Fruit fly (Drosophila melanogaster) whole organism, embryonic: Measurements from ENCODE around the gene nAChRalpha1.

Source experiments
- BEAF-32 ChIP-seq: fragments of 200-800 bp; sonication (Bioruptor generic); optimal IDR thresholded peaks from 3 replicates; lab custom pipeline; 2017; ENCODE audit warnings: missing biosample characterization, missing genetic modification characterization, mild to moderate bottlenecking, moderate library complexity, missing genetic modification reagents
- CG10147 ChIP-seq: fragments of 200-800 bp; sonication (Bioruptor generic); optimal IDR thresholded peaks from 2 replicates; lab custom pipeline; 2019; ENCODE audit warnings: missing biosample characterization, mild to moderate bottlenecking, missing genetic modification characterization, moderate library complexity
- CG11504 ChIP-seq: fragments of 200-800 bp; sonication (Bioruptor generic); optimal IDR thresholded peaks from 3 replicates; lab custom pipeline; 2019; ENCODE audit warnings: missing biosample characterization, mild to moderate bottlenecking, missing genetic modification characterization, moderate library complexity
- CG12299 ChIP-seq: fragments of 200-800 bp; sonication (Bioruptor generic); optimal IDR thresholded peaks from 2 replicates; lab custom pipeline; 2018; ENCODE audit warnings: missing biosample characterization, mild to moderate bottlenecking, missing genetic modification characterization
- CG12769 ChIP-seq: fragments of 200-800 bp; sonication (Bioruptor generic); optimal IDR thresholded peaks from 2 replicates; lab custom pipeline; 2019; ENCODE audit warnings: missing biosample characterization, mild to moderate bottlenecking, missing genetic modification characterization, moderate library complexity
- CG13296 ChIP-seq: fragments of 200-800 bp; sonication (Bioruptor generic); optimal IDR thresholded peaks from 3 replicates; lab custom pipeline; 2018; ENCODE audit warnings: missing biosample characterization, mild to moderate bottlenecking, missing genetic modification characterization
- CG13894 ChIP-seq: fragments of 200-800 bp; sonication (Bioruptor generic); optimal IDR thresholded peaks from 3 replicates; lab custom pipeline; 2018; ENCODE audit warnings: missing biosample characterization, mild to moderate bottlenecking, missing genetic modification characterization, moderate library complexity
- CG15269 ChIP-seq: fragments of 200-800 bp; sonication (Bioruptor generic); optimal IDR thresholded peaks from 2 replicates; lab custom pipeline; 2018; ENCODE audit warnings: missing biosample characterization, mild to moderate bottlenecking, missing genetic modification characterization, moderate library complexity
- CG15479 ChIP-seq: fragments of 200-800 bp; sonication (Bioruptor generic); optimal IDR thresholded peaks from 3 replicates; lab custom pipeline; 2019; ENCODE audit warnings: missing biosample characterization, mild to moderate bottlenecking, missing genetic modification characterization, moderate library complexity
- CG18599 ChIP-seq: fragments of 200-800 bp; sonication (Bioruptor generic); optimal IDR thresholded peaks from 3 replicates; lab custom pipeline; 2017; ENCODE audit warnings: missing biosample characterization, missing genetic modification characterization, mild to moderate bottlenecking, moderate library complexity, missing genetic modification reagents
- CG2120 ChIP-seq: fragments of 200-800 bp; sonication (Bioruptor generic); optimal IDR thresholded peaks from 3 replicates; lab custom pipeline; 2016; ENCODE audit warnings: missing biosample characterization, missing genetic modification characterization
- CG2199 ChIP-seq: fragments of 200-800 bp; sonication (Bioruptor generic); IDR thresholded peaks from 3 replicates; pipeline ENCODE4 v1.3.6; 2022; ENCODE audit warnings: missing biosample characterization, missing genetic modification characterization
- CG34376 ChIP-seq: fragments of 200-800 bp; sonication (Bioruptor generic); optimal IDR thresholded peaks from 2 replicates; lab custom pipeline; 2018; ENCODE audit warnings: missing biosample characterization, mild to moderate bottlenecking, missing genetic modification characterization
- CG4360 ChIP-seq: fragments of 200-800 bp; sonication (Bioruptor generic); IDR thresholded peaks from 2 replicates; pipeline ENCODE4 v1.3.6; 2022; ENCODE audit warnings: missing biosample characterization, missing genetic modification characterization
- CG4854 ChIP-seq: fragments of 200-800 bp; sonication (Bioruptor generic); optimal IDR thresholded peaks from 2 replicates; lab custom pipeline; 2016; ENCODE audit warnings: missing biosample characterization, missing genetic modification characterization, inconsistent platforms
- CG6272 ChIP-seq: fragments of 200-800 bp; sonication (Bioruptor generic); IDR thresholded peaks from 2 replicates; pipeline ENCODE4 v1.3.6; 2022; ENCODE audit warnings: missing biosample characterization, missing genetic modification characterization
- CG6854 ChIP-seq: fragments of 200-800 bp; sonication (Bioruptor generic); optimal IDR thresholded peaks from 3 replicates; lab custom pipeline; 2017; ENCODE audit warnings: missing biosample characterization, mild to moderate bottlenecking, missing genetic modification characterization
- CG7839 ChIP-seq: fragments of 200-800 bp; sonication (Bioruptor generic); optimal IDR thresholded peaks from 3 replicates; lab custom pipeline; 2018; ENCODE audit warnings: missing biosample characterization, mild to moderate bottlenecking, missing genetic modification characterization, moderate library complexity
- D ChIP-seq, 2 experiments: fragments of 200-800 bp in 1 of 2; fragments of >200 bp in 1 of 2; sonication (Bioruptor generic) in 1 of 2; optimal IDR thresholded peaks; 2 replicates in 1 of 2; 3 replicates in 1 of 2; lab custom pipeline; 2017; ENCODE audit warnings: mild to moderate bottlenecking in 1 of 2, missing biosample characterization in 1 of 2, missing genetic modification characterization in 1 of 2, missing genetic modification reagents in 1 of 2
- Dip2 ChIP-seq: fragments of 200-800 bp; sonication (Bioruptor generic); IDR thresholded peaks from 2 replicates; pipeline ENCODE4 v1.3.6; 2022; ENCODE audit warnings: missing biosample characterization, missing genetic modification characterization
- HHEX ChIP-seq: fragments of 200-800 bp; sonication (Bioruptor generic); optimal IDR thresholded peaks from 3 replicates; lab custom pipeline; 2017; ENCODE audit warnings: missing biosample characterization, mild to moderate bottlenecking, missing genetic modification characterization, missing genetic modification reagents
- Hmr ChIP-seq: fragments of 200-800 bp; sonication (Bioruptor generic); optimal IDR thresholded peaks from 3 replicates; lab custom pipeline; 2017; ENCODE audit warnings: mild to moderate bottlenecking, missing biosample characterization, missing genetic modification reagents, missing genetic modification characterization
- Lim3 ChIP-seq: fragments of 200-800 bp; sonication (Bioruptor generic); IDR thresholded peaks from 2 replicates; pipeline ENCODE4 v1.3.6; 2022; ENCODE audit warnings: missing biosample characterization, missing genetic modification characterization
- MTF-1 ChIP-seq: fragments of 200-800 bp; sonication (Bioruptor generic); optimal IDR thresholded peaks from 2 replicates; lab custom pipeline; 2018; ENCODE audit warnings: missing biosample characterization, mild to moderate bottlenecking, missing genetic modification characterization, borderline replicate concordance
- Med ChIP-seq: fragments of 200-800 bp; sonication (Bioruptor generic); peaks from one replicate; lab custom pipeline; 2016; ENCODE audit warnings: missing biosample characterization, missing genetic modification characterization, mild to moderate bottlenecking, inconsistent platforms, moderate library complexity
- NK7.1 ChIP-seq: fragments of 200-800 bp; sonication (Bioruptor generic); optimal IDR thresholded peaks from 3 replicates; lab custom pipeline; 2016; ENCODE audit warnings: missing biosample characterization, missing genetic modification characterization
- Ptx1 ChIP-seq: fragments of 200-800 bp; sonication (Bioruptor generic); IDR thresholded peaks from 2 replicates; pipeline ENCODE4 v1.3.6; 2022; ENCODE audit warnings: missing biosample characterization, missing genetic modification characterization
- Rfx ChIP-seq: fragments of 200-800 bp; sonication (Bioruptor generic); IDR thresholded peaks from 2 replicates; pipeline ENCODE4 v1.3.6; 2022; ENCODE audit warnings: missing biosample characterization, missing genetic modification characterization
- ab ChIP-seq: fragments of 200-800 bp; sonication (Bioruptor generic); optimal IDR thresholded peaks from 2 replicates; lab custom pipeline; 2016; ENCODE audit warnings: missing biosample characterization, missing genetic modification characterization
- aop ChIP-seq: fragments of 200-800 bp; sonication (Bioruptor generic); IDR thresholded peaks from 2 replicates; pipeline ENCODE4 v1.3.6; 2022; ENCODE audit warnings: missing biosample characterization, missing genetic modification characterization
- ap ChIP-seq: fragments of 200-800 bp; sonication (Bioruptor generic); IDR thresholded peaks from 2 replicates; pipeline ENCODE4 v1.3.6; 2022; ENCODE audit warnings: missing biosample characterization, missing genetic modification characterization
- ase ChIP-seq: fragments of 200-800 bp; sonication (Bioruptor generic); IDR thresholded peaks from 3 replicates; pipeline ENCODE4 v1.3.6; 2022; ENCODE audit warnings: missing biosample characterization, missing genetic modification characterization
- dpn ChIP-seq, 2 experiments: fragments of 200-800 bp; sonication (Bioruptor generic); optimal IDR thresholded peaks; 3 replicates each; lab custom pipeline; 2016; ENCODE audit warnings: missing biosample characterization in 2 of 2, missing genetic modification characterization in 2 of 2
- fru ChIP-seq: fragments of >200 bp; optimal IDR thresholded peaks from 2 replicates; lab custom pipeline; 2017
- grau ChIP-seq: fragments of 200-800 bp; optimal IDR thresholded peaks from 3 replicates; lab custom pipeline; 2019; ENCODE audit warnings: missing biosample characterization, mild to moderate bottlenecking, missing genetic modification characterization, moderate library complexity
- org-1 ChIP-seq: fragments of 200-800 bp; sonication (Bioruptor generic); optimal IDR thresholded peaks from 2 replicates; lab custom pipeline; 2017; ENCODE audit warnings: missing biosample characterization, missing genetic modification characterization
- repo ChIP-seq: fragments of 200-800 bp; sonication (Bioruptor generic); optimal IDR thresholded peaks from 2 replicates; lab custom pipeline; 2016; ENCODE audit warnings: missing biosample characterization, missing genetic modification characterization
- row ChIP-seq: fragments of 200-800 bp; sonication (Bioruptor generic); IDR thresholded peaks from 3 replicates; pipeline ENCODE4 v1.3.6; 2022; ENCODE audit warnings: missing biosample characterization, missing genetic modification characterization
- scrt ChIP-seq: fragments of 200-800 bp; sonication (Bioruptor generic); optimal IDR thresholded peaks from 2 replicates; lab custom pipeline; 2018; ENCODE audit warnings: missing biosample characterization, mild to moderate bottlenecking, missing genetic modification characterization, moderate library complexity
- sim ChIP-seq: fragments of 200-800 bp; sonication (Bioruptor generic); IDR thresholded peaks from 2 replicates; pipeline ENCODE4 v1.3.6; 2022; ENCODE audit warnings: missing biosample characterization, missing genetic modification characterization
- sob ChIP-seq: fragments of 200-800 bp; sonication (Bioruptor generic); IDR thresholded peaks from 2 replicates; pipeline ENCODE4 v1.3.6; 2022; ENCODE audit warnings: missing biosample characterization, missing genetic modification characterization
- tap ChIP-seq: fragments of 200-800 bp; optimal IDR thresholded peaks from 3 replicates; lab custom pipeline; 2019; ENCODE audit warnings: missing biosample characterization, mild to moderate bottlenecking, missing genetic modification characterization, moderate library complexity
- toy ChIP-seq: fragments of 200-800 bp; sonication (Bioruptor generic); IDR thresholded peaks from 2 replicates; pipeline ENCODE4 v1.3.6; 2022; ENCODE audit warnings: missing biosample characterization, missing genetic modification characterization
- tup ChIP-seq: fragments of 200-800 bp; sonication (Bioruptor generic); optimal IDR thresholded peaks from 2 replicates; lab custom pipeline; 2016; ENCODE audit warnings: missing biosample characterization, mild to moderate bottlenecking, missing genetic modification characterization, moderate library complexity

The nAChRalpha1 gene

DNA sequence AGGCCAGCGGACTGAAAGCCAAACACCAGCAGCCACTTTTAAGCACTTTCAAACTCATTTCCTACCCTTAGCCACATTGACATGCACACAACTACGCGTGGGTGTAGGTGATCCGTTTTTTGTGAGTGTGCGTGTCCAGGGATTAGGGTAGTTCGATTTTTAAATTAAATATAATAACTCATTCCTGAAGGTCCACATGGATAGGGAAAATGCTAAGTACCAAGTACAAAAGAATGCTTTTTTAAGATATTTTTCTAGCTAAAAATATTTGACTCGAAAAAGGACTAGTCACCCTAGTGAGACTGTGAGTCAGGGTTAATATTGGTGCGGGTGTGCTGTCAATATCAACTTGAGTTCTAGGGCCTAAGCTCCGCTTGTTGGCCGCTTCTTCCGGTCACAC lies 17.8 kb upstream of the nAChRalpha1 start (continued):
- TF ChIP-seq tap (peak; percentile 4), CG18599 (GFP tag; lab: Kevin White, UChicago) (peak; percentile 83), ab (GFP tag; lab: Kevin White, UChicago) (no peak), Med (peak; percentile 55), Hmr (GFP tag; lab: Kevin White, UChicago) (peak; percentile 63), CG10147 (GFP tag; lab: Kevin White, UChicago) (peak; percentile 23), repo (GFP tag; lab: Kevin White, UChicago) (no peak), CG2120 (GFP tag; lab: Kevin White, UChicago) (peak; percentile 49), CG4854 (no peak), fru (lab: Kevin White, UChicago) (no peak), sob (GFP tag; lab: Robert Waterston, UW) (no peak), aop (no peak), MTF-1 (GFP tag; lab: Kevin White, UChicago) (no peak), CG15269 (tag; lab: Kevin White, UChicago) (peak; percentile 39), CG13296 (GFP tag; lab: Kevin White, UChicago) (peak; percentile 43), CG12299 (no peak), CG15479 (GFP tag; lab: Kevin White, UChicago) (no peak), Rfx (GFP tag; lab: Robert Waterston, UW) (0 out of 2 replicates have a peak, but pooled peaks have one; percentile 45), grau (peak; percentile 19), CG11504 (tag; lab: Kevin White, UChicago) (peak; percentile 28), row (GFP tag; lab: Robert Waterston, UW) (peak; percentile 48; the same call in 2 of the 3 replicates), HHEX (GFP tag; lab: Kevin White, UChicago) (peak; percentile 11), CG34376 (peak; percentile 42), scrt (GFP tag; lab: Kevin White, UChicago) (peak; percentile 36), CG6854 (GFP tag; lab: Kevin White, UChicago) (peak; percentile 26), CG12769 (peak; percentile 35), Lim3 (GFP tag; lab: Robert Waterston, UW) (no peak), CG7839 (tag; lab: Kevin White, UChicago) (peak; percentile 6)

DNA sequence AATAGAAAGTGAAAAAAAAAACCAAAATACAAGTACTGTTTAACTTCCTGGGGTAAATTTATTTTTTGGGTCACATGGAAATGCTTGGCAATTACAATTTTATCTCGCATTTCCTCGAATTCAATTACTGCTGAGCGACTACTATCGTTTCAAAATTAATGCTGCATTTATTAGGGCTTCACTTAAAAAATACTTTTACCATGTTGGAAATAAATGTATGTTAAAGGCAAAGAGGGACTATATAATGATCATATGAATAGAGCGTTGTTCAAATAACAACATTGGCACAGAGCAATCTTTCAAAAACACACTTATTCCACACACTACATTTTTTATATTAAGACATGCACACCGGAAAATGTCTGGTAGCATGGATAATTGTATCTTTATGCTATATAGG lies 12.1 kb upstream of the nAChRalpha1 start, which contains the start of gene CG31128:
Gene CG31128 (plus strand): TSS at position 301 of the 400 bp plus-strand sequence.
- no peak for TF ChIP-seq ap
- TF ChIP-seq Dip2 (GFP tag; lab: Robert Waterston, UW) = no peak
- no peak for TF ChIP-seq CG13894 (tag; lab: Kevin White, UChicago)
- TF ChIP-seq repo (GFP tag; lab: Kevin White, UChicago) = no peak
- no peak for TF ChIP-seq dpn (GFP tag; optimal IDR thresholded peaks at IDR 0.05; lab: Kevin White, UChicago)
- TF ChIP-seq org-1 = no peak
- no peak for TF ChIP-seq toy (GFP tag; lab: Robert Waterston, UW)
- TF ChIP-seq CG2199 (GFP tag; lab: Robert Waterston, UW) = no peak
- TF ChIP-seq CG4854 = no peak
- no peak for TF ChIP-seq NK7.1
- TF ChIP-seq D (optimal IDR thresholded peaks at IDR 0.05; lab: Kevin White, UChicago) = no peak
- TF ChIP-seq D (GFP tag; optimal IDR thresholded peaks at IDR 0.05; lab: Kevin White, UChicago) = no peak
- TF ChIP-seq sim = no peak
- no peak for TF ChIP-seq ase (GFP tag; lab: Robert Waterston, UW)
- TF ChIP-seq BEAF-32 = no peak
- no peak for TF ChIP-seq CG4360
- no peak for TF ChIP-seq Med
- no peak for TF ChIP-seq tup (GFP tag; lab: Kevin White, UChicago)
- no peak for TF ChIP-seq CG6272 (GFP tag; lab: Robert Waterston, UW)
- TF ChIP-seq Ptx1 (GFP tag; lab: Robert Waterston, UW) = no peak
